Fruit fly (Drosophila melanogaster) whole organism, prepupa: ENCODE measurements around the gene CG15169.

Source experiments
- CG10631 ChIP-seq: fragments of 200-800 bp; sonication (Bioruptor generic); optimal IDR thresholded peaks from 2 replicates; lab custom pipeline; 2016; ENCODE audit warnings: missing biosample characterization, missing genetic modification characterization
- CG11762 ChIP-seq: fragments of 200-800 bp; sonication (Bioruptor generic); optimal IDR thresholded peaks from 3 replicates; lab custom pipeline; 2016; ENCODE audit warnings: missing biosample characterization, missing genetic modification characterization; ENCODE audit not compliant: insufficient read depth
- CG15336 ChIP-seq: fragments of 200-800 bp; sonication (Bioruptor generic); IDR thresholded peaks from 2 replicates; pipeline ENCODE4 v1.3.6; 2022; ENCODE audit warnings: missing biosample characterization, missing genetic modification characterization
- CG1621 ChIP-seq: fragments of 200-800 bp; sonication (Bioruptor generic); optimal IDR thresholded peaks from 3 replicates; lab custom pipeline; 2018; ENCODE audit warnings: missing biosample characterization, mild to moderate bottlenecking, missing genetic modification characterization
- CG16779 ChIP-seq: fragments of 200-800 bp; sonication (Bioruptor generic); optimal IDR thresholded peaks from 3 replicates; lab custom pipeline; 2017; ENCODE audit warnings: missing biosample characterization, mild to moderate bottlenecking, missing genetic modification characterization
- CG31627 ChIP-seq: fragments of 200-800 bp; sonication (Bioruptor generic); optimal IDR thresholded peaks from 3 replicates; lab custom pipeline; 2016; ENCODE audit warnings: missing biosample characterization, missing genetic modification characterization
- CG32006 ChIP-seq: fragments of 200-800 bp; sonication (Bioruptor generic); optimal IDR thresholded peaks from 3 replicates; lab custom pipeline; 2017; ENCODE audit warnings: missing biosample characterization, mild to moderate bottlenecking, missing genetic modification characterization
- CG34406 ChIP-seq: fragments of 200-800 bp; sonication (Bioruptor generic); optimal IDR thresholded peaks from 3 replicates; lab custom pipeline; 2016; ENCODE audit warnings: missing biosample characterization, missing genetic modification characterization
- CG3919 ChIP-seq: fragments of 200-800 bp; sonication (Bioruptor generic); optimal IDR thresholded peaks from 3 replicates; lab custom pipeline; 2016; ENCODE audit warnings: missing biosample characterization, missing genetic modification characterization
- CG4318 ChIP-seq: fragments of 200-800 bp; sonication (Bioruptor generic); optimal IDR thresholded peaks from 3 replicates; lab custom pipeline; 2017; ENCODE audit warnings: missing biosample characterization, mild to moderate bottlenecking, missing genetic modification characterization
- CG6163 ChIP-seq: fragments of 200-800 bp; sonication (Bioruptor generic); IDR thresholded peaks from 3 replicates; pipeline ENCODE4 v1.3.6; 2022; ENCODE audit warnings: missing biosample characterization, missing genetic modification characterization
- CG6808 ChIP-seq: fragments of 200-800 bp; sonication (Bioruptor generic); optimal IDR thresholded peaks from 3 replicates; lab custom pipeline; 2017; ENCODE audit warnings: missing biosample characterization, missing genetic modification characterization, mild to moderate bottlenecking, moderate library complexity, missing genetic modification reagents
- CG6854 ChIP-seq: fragments of 200-800 bp; sonication (Bioruptor generic); optimal IDR thresholded peaks from 2 replicates; lab custom pipeline; 2017; ENCODE audit warnings: missing biosample characterization, mild to moderate bottlenecking, missing genetic modification characterization
- CG7368 ChIP-seq: fragments of 200-800 bp; sonication (Bioruptor generic); optimal IDR thresholded peaks from 3 replicates; lab custom pipeline; 2016; ENCODE audit warnings: missing biosample characterization, missing genetic modification characterization
- CG8119 ChIP-seq: fragments of 200-800 bp; sonication (Bioruptor generic); IDR thresholded peaks from 3 replicates; pipeline ENCODE4 v1.3.6; 2022; ENCODE audit warnings: missing biosample characterization, missing genetic modification characterization
- CG8319 ChIP-seq: fragments of 200-800 bp; sonication (Bioruptor generic); optimal IDR thresholded peaks from 3 replicates; lab custom pipeline; 2016; ENCODE audit warnings: missing biosample characterization, missing genetic modification characterization
- CG8632 ChIP-seq: fragments of 200-800 bp; sonication (Bioruptor generic); optimal IDR thresholded peaks from 3 replicates; lab custom pipeline; 2016; ENCODE audit warnings: missing biosample characterization, missing genetic modification characterization
- CG9139 ChIP-seq: fragments of 200-800 bp; sonication (Bioruptor generic); optimal IDR thresholded peaks from 3 replicates; lab custom pipeline; 2017; ENCODE audit warnings: missing biosample characterization, mild to moderate bottlenecking, missing genetic modification characterization
- Eip93F ChIP-seq: fragments of 200-800 bp; sonication (Bioruptor generic); optimal IDR thresholded peaks from 2 replicates; lab custom pipeline; 2016; ENCODE audit warnings: missing biosample characterization, mild to moderate bottlenecking, missing genetic modification characterization
- Ets21C ChIP-seq: fragments of 200-800 bp; sonication (Bioruptor generic); optimal IDR thresholded peaks from 3 replicates; lab custom pipeline; 2016; ENCODE audit warnings: missing biosample characterization, missing genetic modification characterization
- Gug ChIP-seq: fragments of 200-800 bp; sonication (Bioruptor generic); IDR thresholded peaks from 2 replicates; pipeline ENCODE4 v1.3.6; 2022; ENCODE audit warnings: missing biosample characterization, missing genetic modification characterization
- Hr39 ChIP-seq: fragments of 200-800 bp; sonication (Bioruptor generic); optimal IDR thresholded peaks from 2 replicates; lab custom pipeline; 2016; ENCODE audit warnings: missing biosample characterization, missing genetic modification characterization
- Hr4 ChIP-seq: fragments of 200-800 bp; sonication (Bioruptor generic); optimal IDR thresholded peaks from 3 replicates; lab custom pipeline; 2016; ENCODE audit warnings: missing biosample characterization, missing genetic modification characterization
- Lpt ChIP-seq: fragments of 200-800 bp; sonication (Bioruptor generic); optimal IDR thresholded peaks from 3 replicates; lab custom pipeline; 2016; ENCODE audit warnings: missing biosample characterization, missing genetic modification characterization
- Met ChIP-seq: fragments of 200-800 bp; sonication (Bioruptor generic); optimal IDR thresholded peaks from 3 replicates; lab custom pipeline; 2016; ENCODE audit warnings: missing biosample characterization, missing genetic modification characterization
- OdsH ChIP-seq: fragments of 200-800 bp; sonication (Bioruptor generic); optimal IDR thresholded peaks from 3 replicates; lab custom pipeline; 2016; ENCODE audit warnings: missing biosample characterization, missing genetic modification characterization
- Smox ChIP-seq: fragments of 200-800 bp; sonication (Bioruptor generic); optimal IDR thresholded peaks from 3 replicates; lab custom pipeline; 2016; ENCODE audit warnings: missing biosample characterization, missing genetic modification characterization
- Sox102F ChIP-seq: fragments of 200-800 bp; sonication (Bioruptor generic); optimal IDR thresholded peaks from 2 replicates; lab custom pipeline; 2016; ENCODE audit warnings: missing biosample characterization, mild to moderate bottlenecking, missing genetic modification characterization
- Sox14 ChIP-seq: fragments of 200-800 bp; sonication (Bioruptor generic); optimal IDR thresholded peaks from 3 replicates; lab custom pipeline; 2016; ENCODE audit warnings: missing biosample characterization, missing genetic modification characterization
- Sox15 ChIP-seq: fragments of 200-800 bp; sonication (Bioruptor generic); optimal IDR thresholded peaks from 3 replicates; lab custom pipeline; 2016; ENCODE audit warnings: missing biosample characterization, missing genetic modification characterization
- achi ChIP-seq: fragments of 200-800 bp; sonication (Bioruptor generic); optimal IDR thresholded peaks from 3 replicates; lab custom pipeline; 2016; ENCODE audit warnings: missing biosample characterization, missing genetic modification characterization
- acj6 ChIP-seq: fragments of 200-800 bp; sonication (Bioruptor generic); optimal IDR thresholded peaks from 3 replicates; lab custom pipeline; 2016; ENCODE audit warnings: missing biosample characterization, missing genetic modification characterization
- cyc ChIP-seq: fragments of 200-800 bp; sonication (Bioruptor generic); optimal IDR thresholded peaks from 3 replicates; lab custom pipeline; 2016; ENCODE audit warnings: missing biosample characterization, missing genetic modification characterization
- dsx ChIP-seq: fragments of 200-800 bp; optimal IDR thresholded peaks from 3 replicates; lab custom pipeline; 2019; ENCODE audit warnings: missing biosample characterization, mild to moderate bottlenecking, missing genetic modification characterization, moderate library complexity; ENCODE audit not compliant: poor library complexity, severe bottlenecking
- eg ChIP-seq: fragments of 200-800 bp; sonication (Bioruptor generic); IDR thresholded peaks from 3 replicates; pipeline ENCODE4 v1.3.6; 2022; ENCODE audit warnings: missing biosample characterization, missing genetic modification characterization
- fd85E ChIP-seq: fragments of 200-800 bp; sonication (Bioruptor generic); optimal IDR thresholded peaks from 3 replicates; lab custom pipeline; 2016; ENCODE audit warnings: missing biosample characterization, missing genetic modification characterization
- fkh ChIP-seq: fragments of 200-800 bp; sonication (Bioruptor generic); optimal IDR thresholded peaks from 3 replicates; lab custom pipeline; 2017; ENCODE audit warnings: missing biosample characterization, mild to moderate bottlenecking, missing genetic modification characterization, moderate library complexity
- lz ChIP-seq: fragments of 200-800 bp; sonication (Bioruptor generic); optimal IDR thresholded peaks from 3 replicates; lab custom pipeline; 2016; ENCODE audit warnings: missing biosample characterization, missing genetic modification characterization
- net ChIP-seq: fragments of 200-800 bp; sonication (Bioruptor generic); optimal IDR thresholded peaks from 3 replicates; lab custom pipeline; 2016; ENCODE audit warnings: missing biosample characterization, missing genetic modification characterization
- pdm3 ChIP-seq: fragments of 200-800 bp; sonication (Bioruptor generic); optimal IDR thresholded peaks from 3 replicates; lab custom pipeline; 2016; ENCODE audit warnings: missing biosample characterization, missing genetic modification characterization
- salr ChIP-seq, 2 experiments: fragments of 200-800 bp; sonication (Bioruptor generic); optimal IDR thresholded peaks; 3 replicates each; lab custom pipeline; 2016 to 2018; ENCODE audit warnings: missing biosample characterization in 2 of 2, missing genetic modification characterization in 2 of 2, mild to moderate bottlenecking in 1 of 2
- spab ChIP-seq: fragments of 200-800 bp; sonication (Bioruptor generic); optimal IDR thresholded peaks from 2 replicates; lab custom pipeline; 2017; ENCODE audit warnings: missing biosample characterization, mild to moderate bottlenecking, missing genetic modification characterization, missing genetic modification reagents
- ss ChIP-seq, 2 experiments: fragments of 200-800 bp; sonication (Bioruptor generic); optimal IDR thresholded peaks; 2 replicates in 1 of 2; 3 replicates in 1 of 2; lab custom pipeline; 2017 to 2018; ENCODE audit warnings: mild to moderate bottlenecking in 2 of 2, missing biosample characterization in 2 of 2, missing genetic modification characterization in 2 of 2, moderate library complexity in 1 of 2
- topi ChIP-seq: fragments of 200-800 bp; sonication (Bioruptor generic); optimal IDR thresholded peaks from 3 replicates; lab custom pipeline; 2016; ENCODE audit warnings: missing biosample characterization, missing genetic modification characterization
- vri ChIP-seq: fragments of 200-800 bp; sonication (Bioruptor generic); optimal IDR thresholded peaks from 3 replicates; lab custom pipeline; 2016; ENCODE audit warnings: missing biosample characterization, mild to moderate bottlenecking, missing genetic modification characterization

Gene CG15169

dm6 chr2L:19023972-19024743 lies 33.3 kb downstream of the CG15169 start (continued):
- TF ChIP-seq fkh (GFP tag; lab: Kevin White, UChicago) (no peak), Smox (GFP tag; lab: Kevin White, UChicago) (peak; percentile 57), Ets21C (peak; percentile 33), OdsH (GFP tag; lab: Kevin White, UChicago) (peak; percentile 61), Gug (GFP tag; lab: Robert Waterston, UW) (no peak), CG10631 (peak; percentile 47), lz (GFP tag; lab: Kevin White, UChicago) (peak; percentile 52), Hr4 (GFP tag; lab: Kevin White, UChicago) (peak; percentile 48), CG16779 (tag; lab: Kevin White, UChicago) (peak; percentile 10), vri (peak; percentile 4), CG6163 (no peak), CG15336 (no peak), CG7368 (GFP tag; lab: Kevin White, UChicago) (no peak), achi (peak; percentile 57), CG4318 (GFP tag; lab: Kevin White, UChicago) (peak; percentile 28), Sox15 (GFP tag; lab: Kevin White, UChicago) (peak; percentile 42), Met (GFP tag; lab: Kevin White, UChicago) (peak; percentile 55), Sox102F (GFP tag; lab: Kevin White, UChicago) (peak; percentile 22), acj6 (peak; percentile 56), Sox14 (GFP tag; lab: Kevin White, UChicago) (peak; percentile 39), salr (GFP tag; optimal IDR thresholded peaks at IDR 0.05; lab: Kevin White, UChicago) (peak; percentile 31 to 39), CG8319 (GFP tag; lab: Kevin White, UChicago) (peak; percentile 37), Eip93F (GFP tag; lab: Kevin White, UChicago) (no peak), CG34406 (peak; percentile 48)
- TF ChIP-seq, all 60 proteins: peak for 47

dm6 chr2L:19024744-19025059 lies 33.9 kb downstream of the CG15169 start:
- TF ChIP-seq dsx (GFP tag; lab: Kevin White, UChicago) (peak; percentile 6), CG11762 (no peak), ss (GFP tag; optimal IDR thresholded peaks at IDR 0.05; lab: Kevin White, UChicago) (peak in 1 of 2 experiments; percentile 9), Lpt (GFP tag; lab: Kevin White, UChicago) (no peak), Sox15 (GFP tag; lab: Kevin White, UChicago) (no peak), Sox102F (GFP tag; lab: Kevin White, UChicago) (no peak), Hr39 (GFP tag; lab: Kevin White, UChicago) (no peak)

- peak; percentile 25 for TF ChIP-seq topi (GFP tag; lab: Kevin White, UChicago)
- TF ChIP-seq CG9139 (GFP tag; lab: Kevin White, UChicago): peak; percentile 54
- TF ChIP-seq fkh (GFP tag; lab: Kevin White, UChicago): no peak
- TF ChIP-seq fd85E: no peak
- TF ChIP-seq spab: peak; percentile 64
- no peak for TF ChIP-seq CG7368 (GFP tag; lab: Kevin White, UChicago)
- peak; percentile 44 for TF ChIP-seq Smox (GFP tag; lab: Kevin White, UChicago)
- TF ChIP-seq CG8119 (GFP tag; lab: Robert Waterston, UW): peak; percentile 41; the same call in 1 of the 3 replicates
- TF ChIP-seq CG6163: peak; percentile 27; the same call in 1 of the 3 replicates
- peak; percentile 55 for TF ChIP-seq CG32006
- peak; percentile 16 for TF ChIP-seq Hr39 (GFP tag; lab: Kevin White, UChicago)
- TF ChIP-seq CG3919 (GFP tag; lab: Kevin White, UChicago): peak; percentile 30
- no peak for TF ChIP-seq Gug (GFP tag; lab: Robert Waterston, UW)
- no peak for TF ChIP-seq CG6854
- peak; percentile 43 for TF ChIP-seq CG8632 (GFP tag; lab: Kevin White, UChicago)
- TF ChIP-seq pdm3 (GFP tag; lab: Kevin White, UChicago): peak; percentile 58
- TF ChIP-seq vri: no peak
- TF ChIP-seq CG31627 (GFP tag; lab: Kevin White, UChicago): peak; percentile 33
- TF ChIP-seq net (GFP tag; lab: Kevin White, UChicago): peak; percentile 20
- peak; percentile 60 for TF ChIP-seq CG1621 (tag; lab: Kevin White, UChicago)
- peak; percentile 32 for TF ChIP-seq salr (GFP tag; optimal IDR thresholded peaks at IDR 0.05; lab: Kevin White, UChicago)
- peak; percentile 71 for TF ChIP-seq CG6808
- peak; percentile 11 for TF ChIP-seq CG4318 (GFP tag; lab: Kevin White, UChicago)
- TF ChIP-seq eg (GFP tag; lab: Robert Waterston, UW): 0 out of 3 replicates have a peak, but pooled peaks have one; percentile 21
- peak; percentile 9 for TF ChIP-seq cyc (GFP tag; lab: Kevin White, UChicago)
- TF ChIP-seq Sox102F (GFP tag; lab: Kevin White, UChicago): peak; percentile 21
Measured at dm6 chr2L:19026491-19027197, 35.8 kb downstream of the CG15169 start.
